Fruit fly (Drosophila melanogaster) whole organism, embryonic: ENCODE results near the gene Ugt37A3.

Experiments
- Atf-2 ChIP-seq: fragments of 200-800 bp; sonication (Bioruptor generic); optimal IDR thresholded peaks from 2 replicates; lab custom pipeline; 2016; ENCODE audit warnings: missing biosample characterization, missing genetic modification characterization
- CG10267 ChIP-seq: fragments of 200-800 bp; sonication (Bioruptor generic); optimal IDR thresholded peaks from 2 replicates; lab custom pipeline; 2018; ENCODE audit warnings: missing biosample characterization, mild to moderate bottlenecking, missing genetic modification characterization, moderate library complexity
- CG10431 ChIP-seq: fragments of 200-800 bp; sonication (Bioruptor generic); optimal IDR thresholded peaks from 3 replicates; lab custom pipeline; 2018; ENCODE audit warnings: missing biosample characterization, mild to moderate bottlenecking, missing genetic modification characterization
- CG11695 ChIP-seq: fragments of 200-800 bp; sonication (Bioruptor generic); IDR thresholded peaks from 3 replicates; pipeline ENCODE4 v1.3.6; 2022; ENCODE audit warnings: missing biosample characterization, missing genetic modification characterization
- CG13296 ChIP-seq: fragments of 200-800 bp; sonication (Bioruptor generic); optimal IDR thresholded peaks from 3 replicates; lab custom pipeline; 2018; ENCODE audit warnings: missing biosample characterization, mild to moderate bottlenecking, missing genetic modification characterization
- CG14965 ChIP-seq: fragments of 200-800 bp; sonication (Bioruptor generic); optimal IDR thresholded peaks from 2 replicates; lab custom pipeline; 2016; ENCODE audit warnings: missing biosample characterization, missing genetic modification characterization, borderline replicate concordance
- CG1529 ChIP-seq: fragments of 200-800 bp; sonication (Bioruptor generic); optimal IDR thresholded peaks from 3 replicates; lab custom pipeline; 2018; ENCODE audit warnings: missing biosample characterization, missing genetic modification characterization
- CG1602 ChIP-seq: fragments of 200-800 bp; sonication (Bioruptor generic); optimal IDR thresholded peaks from 3 replicates; lab custom pipeline; 2016; ENCODE audit warnings: missing biosample characterization, missing genetic modification characterization
- CG17912 ChIP-seq: fragments of 200-800 bp; sonication (Bioruptor generic); optimal IDR thresholded peaks from 2 replicates; lab custom pipeline; 2018; ENCODE audit warnings: missing biosample characterization, mild to moderate bottlenecking, missing genetic modification characterization
- CG1792 ChIP-seq: fragments of 200-800 bp; sonication (Bioruptor generic); optimal IDR thresholded peaks from 2 replicates; lab custom pipeline; 2016; ENCODE audit warnings: missing biosample characterization, missing genetic modification characterization
- CG30431 ChIP-seq: fragments of 200-800 bp; sonication (Bioruptor generic); optimal IDR thresholded peaks from 2 replicates; lab custom pipeline; 2017; ENCODE audit warnings: missing biosample characterization, missing genetic modification characterization
- CG32532 ChIP-seq: fragments of 200-800 bp; sonication (Bioruptor generic); IDR thresholded peaks from 2 replicates; pipeline ENCODE4 v1.3.6; 2022; ENCODE audit warnings: missing biosample characterization, missing genetic modification characterization
- CG34376 ChIP-seq: fragments of 200-800 bp; sonication (Bioruptor generic); optimal IDR thresholded peaks from 2 replicates; lab custom pipeline; 2018; ENCODE audit warnings: missing biosample characterization, mild to moderate bottlenecking, missing genetic modification characterization
- CG5180 ChIP-seq: fragments of 200-800 bp; sonication (Bioruptor generic); optimal IDR thresholded peaks from 3 replicates; lab custom pipeline; 2017; ENCODE audit warnings: missing biosample characterization, missing genetic modification characterization, mild to moderate bottlenecking, moderate library complexity, missing genetic modification reagents
- CG6175 ChIP-seq: fragments of 200-800 bp; sonication (Bioruptor generic); IDR thresholded peaks from 3 replicates; pipeline ENCODE4 v1.3.6; 2022; ENCODE audit warnings: missing biosample characterization, missing genetic modification characterization
- CG6765 ChIP-seq: fragments of 200-800 bp; sonication (Bioruptor generic); optimal IDR thresholded peaks from 3 replicates; lab custom pipeline; 2017; ENCODE audit warnings: missing biosample characterization, mild to moderate bottlenecking, missing genetic modification characterization
- CG7271 ChIP-seq: fragments of 200-800 bp; sonication (Bioruptor generic); optimal IDR thresholded peaks from 2 replicates; lab custom pipeline; 2018; ENCODE audit warnings: missing biosample characterization, mild to moderate bottlenecking, missing genetic modification characterization, moderate library complexity
- CG8359 ChIP-seq: fragments of 200-800 bp; sonication (Bioruptor generic); optimal IDR thresholded peaks from 2 replicates; lab custom pipeline; 2017; ENCODE audit warnings: missing biosample characterization, mild to moderate bottlenecking, missing genetic modification characterization, borderline replicate concordance
- Dref ChIP-seq: fragments of 200-800 bp; sonication (Bioruptor generic); IDR thresholded peaks from 2 replicates; pipeline ENCODE4 v1.3.6; 2022; ENCODE audit warnings: missing biosample characterization, missing genetic modification characterization
- Drgx ChIP-seq: fragments of 200-800 bp; sonication (Bioruptor generic); IDR thresholded peaks from 2 replicates; pipeline ENCODE4 v1.3.6; 2022; ENCODE audit warnings: missing biosample characterization, missing genetic modification characterization
- HLH3B ChIP-seq: fragments of 200-800 bp; sonication (Bioruptor generic); IDR thresholded peaks from 2 replicates; pipeline ENCODE4 v1.3.6; 2022; ENCODE audit warnings: missing biosample characterization, missing genetic modification characterization
- Hr3 ChIP-seq: fragments of 200-800 bp; sonication (Bioruptor generic); optimal IDR thresholded peaks from 3 replicates; lab custom pipeline; 2016; ENCODE audit warnings: missing biosample characterization, missing genetic modification characterization
- Jarid2 ChIP-seq: fragments of 200-800 bp; sonication (Bioruptor generic); optimal IDR thresholded peaks from 3 replicates; lab custom pipeline; 2017; ENCODE audit warnings: mild to moderate bottlenecking, missing biosample characterization, missing genetic modification reagents, missing genetic modification characterization
- NfI ChIP-seq: fragments of 200-800 bp; sonication (Bioruptor generic); optimal IDR thresholded peaks from 3 replicates; lab custom pipeline; 2018; ENCODE audit warnings: missing biosample characterization, mild to moderate bottlenecking, missing genetic modification characterization, moderate library complexity
- Oaz ChIP-seq: fragments of 200-800 bp; sonication (Bioruptor generic); IDR thresholded peaks from 2 replicates; pipeline ENCODE4 v1.3.6; 2022; ENCODE audit warnings: missing biosample characterization, missing genetic modification characterization
- Rfx ChIP-seq: fragments of 200-800 bp; sonication (Bioruptor generic); IDR thresholded peaks from 2 replicates; pipeline ENCODE4 v1.3.6; 2022; ENCODE audit warnings: missing biosample characterization, missing genetic modification characterization
- Scr ChIP-seq: fragments of 200-800 bp; sonication (Bioruptor generic); IDR thresholded peaks from 2 replicates; pipeline ENCODE4 v1.3.6; 2022; ENCODE audit warnings: missing biosample characterization, missing genetic modification characterization; ENCODE audit not compliant: partially characterized antibody
- Usf ChIP-seq: fragments of 200-800 bp; sonication (Bioruptor generic); optimal IDR thresholded peaks from 2 replicates; lab custom pipeline; 2017; ENCODE audit warnings: missing genotype, missing biosample characterization, missing genetic modification characterization
- aop ChIP-seq: fragments of 200-800 bp; sonication (Bioruptor generic); IDR thresholded peaks from 2 replicates; pipeline ENCODE4 v1.3.6; 2022; ENCODE audit warnings: missing biosample characterization, missing genetic modification characterization
- ash1 ChIP-seq: fragments of 200-800 bp; sonication (Bioruptor generic); optimal IDR thresholded peaks from 2 replicates; lab custom pipeline; 2018; ENCODE audit warnings: missing biosample characterization, mild to moderate bottlenecking, missing genetic modification characterization
- br ChIP-seq: fragments of >200 bp; optimal IDR thresholded peaks from 2 replicates; lab custom pipeline; 2017
- ci ChIP-seq: fragments of 200-800 bp; sonication (Bioruptor generic); IDR thresholded peaks from 3 replicates; pipeline ENCODE4 v1.3.6; 2022; ENCODE audit warnings: missing biosample characterization, missing genetic modification characterization
- dmrt99B ChIP-seq: fragments of 200-800 bp; sonication (Bioruptor generic); optimal IDR thresholded peaks from 2 replicates; lab custom pipeline; 2018; ENCODE audit warnings: missing biosample characterization, mild to moderate bottlenecking, missing genetic modification characterization, moderate library complexity
- ems ChIP-seq: fragments of 200-800 bp; sonication (Bioruptor generic); optimal IDR thresholded peaks from 3 replicates; lab custom pipeline; 2016; ENCODE audit warnings: missing biosample characterization, missing genetic modification characterization
- en ChIP-seq: fragments of 200-800 bp; sonication (Bioruptor generic); optimal IDR thresholded peaks from 2 replicates; lab custom pipeline; 2016; ENCODE audit warnings: missing biosample characterization, missing genetic modification characterization
- esg ChIP-seq: fragments of 200-800 bp; sonication (Bioruptor generic); conservative IDR thresholded peaks from 2 replicates; pipeline ENCODE4 v1.3.6; 2022; ENCODE audit warnings: missing biosample characterization, missing genetic modification characterization
- fd64A ChIP-seq: fragments of 200-800 bp; sonication (Bioruptor generic); optimal IDR thresholded peaks from 3 replicates; lab custom pipeline; 2018; ENCODE audit warnings: missing biosample characterization, mild to moderate bottlenecking, missing genetic modification characterization
- fru ChIP-seq: fragments of >200 bp; optimal IDR thresholded peaks from 2 replicates; lab custom pipeline; 2017
- grn ChIP-seq: fragments of 200-800 bp; sonication (Bioruptor generic); optimal IDR thresholded peaks from 3 replicates; lab custom pipeline; 2017; ENCODE audit warnings: missing biosample characterization, missing genetic modification characterization
- h ChIP-seq: fragments of >200 bp; optimal IDR thresholded peaks from 2 replicates; lab custom pipeline; 2017
- inv ChIP-seq: fragments of 200-800 bp; sonication (Bioruptor generic); IDR thresholded peaks from 2 replicates; pipeline ENCODE4 v1.3.6; 2022; ENCODE audit warnings: missing biosample characterization, missing genetic modification characterization; ENCODE audit not compliant: partially characterized antibody
- nau ChIP-seq: fragments of 200-800 bp; sonication (Bioruptor generic); optimal IDR thresholded peaks from 3 replicates; lab custom pipeline; 2017; ENCODE audit warnings: missing biosample characterization, mild to moderate bottlenecking, missing genetic modification characterization, missing genetic modification reagents
- nom ChIP-seq: fragments of 200-800 bp; sonication (Bioruptor generic); optimal IDR thresholded peaks from 2 replicates; lab custom pipeline; 2017; ENCODE audit warnings: missing biosample characterization, missing genetic modification characterization, mild to moderate bottlenecking, moderate library complexity, missing genetic modification reagents
- pita ChIP-seq: fragments of 200-800 bp; sonication (Bioruptor generic); optimal IDR thresholded peaks from 2 replicates; lab custom pipeline; 2017; ENCODE audit warnings: missing biosample characterization, mild to moderate bottlenecking, missing genetic modification characterization
- pros ChIP-seq: fragments of 200-800 bp; sonication (Bioruptor generic); optimal IDR thresholded peaks from 3 replicates; lab custom pipeline; 2019; ENCODE audit warnings: missing biosample characterization, mild to moderate bottlenecking, missing genetic modification characterization, moderate library complexity
- pzg ChIP-seq: fragments of 200-800 bp; sonication (Bioruptor generic); optimal IDR thresholded peaks from 3 replicates; lab custom pipeline; 2018; ENCODE audit warnings: missing biosample characterization, mild to moderate bottlenecking, missing genetic modification characterization, moderate library complexity
- trem ChIP-seq: fragments of 200-800 bp; optimal IDR thresholded peaks from 3 replicates; lab custom pipeline; 2019; ENCODE audit warnings: missing biosample characterization, mild to moderate bottlenecking, missing genetic modification characterization, moderate library complexity
- tx ChIP-seq: fragments of 200-800 bp; sonication (Bioruptor generic); optimal IDR thresholded peaks from 2 replicates; lab custom pipeline; 2016; ENCODE audit warnings: missing biosample characterization, missing genetic modification characterization
- unpg ChIP-seq: fragments of 200-800 bp; sonication (Bioruptor generic); optimal IDR thresholded peaks from 3 replicates; lab custom pipeline; 2018; ENCODE audit warnings: missing biosample characterization, mild to moderate bottlenecking, missing genetic modification characterization, moderate library complexity
- vnd ChIP-seq: fragments of 200-800 bp; sonication (Bioruptor generic); IDR thresholded peaks from 3 replicates; pipeline ENCODE4 v1.3.6; 2022; ENCODE audit warnings: missing biosample characterization, missing genetic modification characterization; ENCODE audit not compliant: partially characterized antibody
- zfh1 ChIP-seq: fragments of 200-800 bp; sonication (Bioruptor generic); IDR thresholded peaks from 3 replicates; pipeline ENCODE4 v1.3.6; 2022; ENCODE audit warnings: missing biosample characterization, missing genetic modification characterization
- zfh2 ChIP-seq: fragments of 200-800 bp; sonication (Bioruptor generic); optimal IDR thresholded peaks from 2 replicates; lab custom pipeline; 2016; ENCODE audit warnings: missing biosample characterization, missing genetic modification characterization

Gene Ugt37A3

dm6 chr3R:12697571-12698039 is 45.9 kb downstream of the Ugt37A3 start (continued):
- no peak for TF ChIP-seq aop (GFP tag; lab: Robert Waterston, UW)
- TF ChIP-seq Oaz = no peak
- no peak for TF ChIP-seq ems (GFP tag; lab: Kevin White, UChicago)
- no peak for TF ChIP-seq CG7271
- peak; percentile 46 for TF ChIP-seq Jarid2
- TF ChIP-seq CG14965 (GFP tag; lab: Kevin White, UChicago) = no peak
- no peak for TF ChIP-seq NfI (GFP tag; lab: Kevin White, UChicago)
- no peak for TF ChIP-seq CG11695 (GFP tag; lab: Robert Waterston, UW)
- no peak for TF ChIP-seq unpg (GFP tag; lab: Kevin White, UChicago)
- no peak for TF ChIP-seq fru (lab: Kevin White, UChicago)
- no peak for TF ChIP-seq Rfx (GFP tag; lab: Robert Waterston, UW)
- peak; percentile 78 for TF ChIP-seq trem (tag; lab: Kevin White, UChicago)
- no peak for TF ChIP-seq nau (GFP tag; lab: Kevin White, UChicago)
- no peak for TF ChIP-seq br (lab: Kevin White, UChicago)
- no peak for TF ChIP-seq Usf (GFP tag; lab: Kevin White, UChicago)
- no peak for TF ChIP-seq grn (GFP tag; lab: Kevin White, UChicago)
- no peak for TF ChIP-seq CG30431 (GFP tag; lab: Kevin White, UChicago)
- TF ChIP-seq CG1792 (GFP tag; lab: Kevin White, UChicago) = no peak
- TF ChIP-seq CG10431 = no peak
- TF ChIP-seq CG5180 (GFP tag; lab: Kevin White, UChicago) = no peak
- no peak for TF ChIP-seq pros (GFP tag; lab: Kevin White, UChicago)
- TF ChIP-seq CG1529 (GFP tag; lab: Kevin White, UChicago) = no peak
- TF ChIP-seq h (lab: Kevin White, UChicago) = no peak
- TF ChIP-seq CG8359 (GFP tag; lab: Kevin White, UChicago) = no peak
- TF ChIP-seq CG17912 = no peak
- peak; percentile 68 for TF ChIP-seq Scr (GFP tag; lab: Robert Waterston, UW)
- no peak for TF ChIP-seq zfh1 (GFP tag; lab: Robert Waterston, UW)
- no peak for TF ChIP-seq zfh2 (GFP tag; lab: Kevin White, UChicago)
- TF ChIP-seq CG10267 = peak; percentile 59
- TF ChIP-seq Dref (GFP tag; lab: Robert Waterston, UW) = peak; percentile 79
- TF ChIP-seq pita = no peak
- no peak for TF ChIP-seq ash1 (GFP tag; lab: Kevin White, UChicago)
- no peak for TF ChIP-seq Hr3
- TF ChIP-seq ci (GFP tag; lab: Robert Waterston, UW) = no peak
- TF ChIP-seq CG34376 (GFP tag; lab: Kevin White, UChicago) = peak; percentile 37
- TF ChIP-seq HLH3B (GFP tag; lab: Robert Waterston, UW) = no peak
- no peak for TF ChIP-seq fd64A (GFP tag; lab: Kevin White, UChicago)
- TF ChIP-seq Atf-2 (GFP tag; lab: Kevin White, UChicago) = no peak
- TF ChIP-seq CG1602 = no peak
- no peak for TF ChIP-seq CG32532
- TF ChIP-seq en = no peak
- TF ChIP-seq Drgx = no peak
- TF ChIP-seq esg (GFP tag; lab: Robert Waterston, UW) = no peak
- peak; percentile 48; the same call in 1 of the 3 replicates for TF ChIP-seq vnd (GFP tag; lab: Robert Waterston, UW)
- no peak for TF ChIP-seq dmrt99B (tag; lab: Kevin White, UChicago)
- TF ChIP-seq CG6175 (GFP tag; lab: Robert Waterston, UW) = no peak
- TF ChIP-seq CG13296 (GFP tag; lab: Kevin White, UChicago) = no peak
- no peak for TF ChIP-seq CG6765 (GFP tag; lab: Kevin White, UChicago)
- peak; percentile 40 for TF ChIP-seq nom (GFP tag; lab: Kevin White, UChicago)
- TF ChIP-seq inv (GFP tag; lab: Robert Waterston, UW) = peak; percentile 29; the same call in 1 of the 2 replicates
- peak; percentile 87 for TF ChIP-seq pzg
- no peak for TF ChIP-seq tx (GFP tag; lab: Kevin White, UChicago)
